Worm (Caenorhabditis elegans) whole organism, dauer: Measurements from ENCODE around the gene C05C9.2.

Source experiments
- unc-62 ChIP-seq: sonication (generic microtip); optimal IDR thresholded peaks from 2 replicates; lab custom pipeline; 2017; ENCODE audit warnings: missing biosample characterization, missing genetic modification reagents, missing genetic modification characterization

Gene C05C9.2

ce11 chrX:11152720-11153119 lies at the start of gene C05C9.2, which contains the start of gene C05C9.3:
C05C9.2 (plus strand) TSS chrX:11153065.
C05C9.3 (minus strand) TSS chrX:11152820.
- TF ChIP-seq unc-62 (GFP tag; lab: Kevin White, UChicago): no peak

DNA sequence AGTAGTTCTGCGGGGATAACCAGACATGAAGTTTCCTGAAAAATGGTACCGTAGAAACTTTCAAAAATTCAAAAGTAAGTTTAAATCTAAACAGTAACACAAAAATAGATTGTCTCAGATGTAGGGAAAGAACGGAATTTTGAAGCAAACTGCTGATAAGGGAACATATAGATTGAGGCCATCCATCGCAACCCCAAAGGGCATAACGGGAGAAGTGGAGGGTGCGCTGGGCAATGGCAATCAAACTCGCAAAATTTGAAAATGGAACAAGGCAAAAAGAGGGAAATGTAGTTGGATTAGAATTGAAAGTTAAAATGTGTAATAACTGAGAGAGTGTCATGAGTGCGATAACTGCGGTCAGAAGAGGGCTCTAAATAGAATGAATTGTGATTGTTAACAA lies 49.7 kb upstream of the C05C9.2 start:
- no peak for TF ChIP-seq unc-62 (GFP tag; lab: Kevin White, UChicago)

DNA sequence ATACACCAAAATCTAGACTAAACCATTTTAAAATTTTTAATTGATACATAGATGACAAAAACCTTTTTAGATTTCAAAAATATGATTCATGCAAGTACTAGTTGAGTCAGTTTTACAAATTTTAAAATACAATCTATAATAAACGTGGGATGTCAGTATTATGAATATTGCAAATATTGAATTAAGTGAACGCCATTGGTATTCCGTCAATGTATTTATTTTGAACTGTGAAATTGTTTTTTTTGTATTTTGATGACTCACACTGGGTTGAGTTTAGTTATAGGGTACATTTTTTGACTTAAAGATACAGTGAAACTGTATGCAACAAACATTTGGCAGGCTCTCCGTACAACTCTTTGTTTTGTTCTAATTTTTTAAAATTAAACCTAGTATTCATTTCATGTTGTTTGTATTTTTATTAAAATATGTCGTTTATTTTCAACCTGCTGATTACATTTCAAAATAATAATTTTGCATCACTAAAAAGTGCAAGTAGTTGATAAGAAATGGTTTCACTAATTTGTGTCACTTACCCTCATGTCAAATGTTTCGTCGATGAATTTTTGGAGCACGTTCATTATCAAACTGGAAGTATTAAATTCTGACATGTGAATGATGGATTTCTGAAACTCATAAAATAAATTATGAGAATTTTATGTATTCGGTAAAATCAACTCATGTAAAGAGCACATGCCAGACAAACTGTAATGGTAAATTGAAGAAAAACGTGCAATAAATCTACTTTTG lies 47.8 kb upstream of the C05C9.2 start, which contains the start of gene W02H3.1:
Gene W02H3.1, minus strand, starts transcription at position 578 of the 747 bp plus-strand sequence.
- no peak for TF ChIP-seq unc-62 (GFP tag; lab: Kevin White, UChicago)

ce11 chrX:11107076-11107475 lies 45.8 kb upstream of the C05C9.2 start, which contains the start of gene clc-17:
clc-17 (plus strand) TSS chrX:11107376.
- TF ChIP-seq unc-62 (GFP tag; lab: Kevin White, UChicago): no peak

- no peak for TF ChIP-seq unc-62 (GFP tag; lab: Kevin White, UChicago)
Measured at ce11 chrX:11109200-11109599, 43.7 kb upstream of the C05C9.2 start, which contains the start of gene grd-1. grd-1 (plus strand) TSS chrX:11109440.

- TF ChIP-seq unc-62 (GFP tag; lab: Kevin White, UChicago): no peak
Measured at ce11 chrX:11114420-11114819, 38.4 kb upstream of the C05C9.2 start.

- TF ChIP-seq unc-62 (GFP tag; lab: Kevin White, UChicago): no peak
Measured at ce11 chrX:11116723-11117122, 36.1 kb upstream of the C05C9.2 start, which contains the start of gene nlp-66. nlp-66 (minus strand) TSS chrX:11116823.

DNA sequence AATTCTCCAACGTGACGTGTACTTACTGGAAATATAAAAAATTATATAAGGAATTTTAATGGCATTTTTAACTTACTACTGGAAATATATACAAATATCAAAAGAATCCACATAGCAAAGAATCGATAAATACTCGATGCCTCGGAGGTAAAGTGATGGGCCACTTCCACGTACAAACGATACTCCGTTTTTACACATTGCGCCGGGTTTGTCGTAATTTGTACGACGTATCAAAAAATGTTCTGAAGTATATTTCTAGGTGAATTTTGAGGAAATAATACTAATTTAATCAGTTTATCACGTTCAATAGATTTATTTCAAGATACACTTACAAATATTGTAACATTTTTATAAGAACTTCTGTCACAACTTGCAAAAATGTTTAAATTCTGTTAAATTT lies 32.1 kb upstream of the C05C9.2 start, which contains the start of gene R08B4.3:
Gene R08B4.3, minus strand, starts transcription at position 198 of the 400 bp plus-strand sequence.
- TF ChIP-seq unc-62 (GFP tag; lab: Kevin White, UChicago): no peak

DNA sequence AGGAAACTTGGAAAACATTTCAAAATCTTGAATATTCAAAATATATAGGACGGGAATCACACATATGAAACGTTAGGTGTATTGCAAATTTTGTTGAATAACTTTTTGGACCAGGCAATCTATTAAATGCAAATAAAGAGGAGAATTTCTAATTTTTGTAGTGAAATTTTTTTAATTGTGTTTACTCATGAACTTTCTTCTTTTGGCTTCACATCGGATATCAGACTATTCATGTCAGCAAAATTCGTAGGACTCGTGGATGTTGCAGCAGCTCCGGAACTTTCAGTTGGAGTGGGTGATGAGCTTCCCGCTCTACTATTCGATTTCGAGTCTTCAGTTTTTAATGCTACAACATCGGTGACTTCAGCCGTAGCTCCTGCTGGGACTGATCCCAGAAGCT lies 30.5 kb upstream of the C05C9.2 start:
- TF ChIP-seq unc-62 (GFP tag; lab: Kevin White, UChicago): no peak

ce11 chrX:11123998-11124397 lies 28.9 kb upstream of the C05C9.2 start:
- TF ChIP-seq unc-62 (GFP tag; lab: Kevin White, UChicago): no peak

ce11 chrX:11125520-11125919 lies 27.3 kb upstream of the C05C9.2 start, which contains the start of gene alr-1:
alr-1 (minus strand) TSS chrX:11125620.
- TF ChIP-seq unc-62 (GFP tag; lab: Kevin White, UChicago): no peak

- TF ChIP-seq unc-62 (GFP tag; lab: Kevin White, UChicago): no peak
Measured at ce11 chrX:11126259-11126658, 26.6 kb upstream of the C05C9.2 start.

ce11 chrX:11132260-11132659 lies 20.6 kb upstream of the C05C9.2 start:
- TF ChIP-seq unc-62 (GFP tag; lab: Kevin White, UChicago): no peak

ce11 chrX:11134750-11135394 lies 18.0 kb upstream of the C05C9.2 start:
- TF ChIP-seq unc-62 (GFP tag; lab: Kevin White, UChicago): no peak

DNA sequence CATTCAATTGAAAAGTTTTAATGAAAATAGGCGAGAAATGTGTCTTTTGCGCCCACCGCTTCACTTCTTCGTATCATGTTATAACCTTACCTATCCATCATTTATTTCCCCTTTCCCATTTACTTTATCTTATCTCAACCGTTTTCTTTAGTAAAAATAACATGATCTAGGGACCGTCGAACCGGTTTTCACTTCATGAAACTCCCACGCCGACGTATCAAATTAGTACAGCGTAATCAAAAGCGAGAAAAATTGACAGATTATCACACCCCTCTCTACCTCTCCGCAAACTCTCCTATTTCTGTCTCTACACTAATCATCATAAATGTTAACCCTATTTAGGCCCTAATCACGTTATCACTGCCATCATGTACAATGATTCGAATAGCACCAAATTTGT lies 15.9 kb upstream of the C05C9.2 start:
- no peak for TF ChIP-seq unc-62 (GFP tag; lab: Kevin White, UChicago)

DNA sequence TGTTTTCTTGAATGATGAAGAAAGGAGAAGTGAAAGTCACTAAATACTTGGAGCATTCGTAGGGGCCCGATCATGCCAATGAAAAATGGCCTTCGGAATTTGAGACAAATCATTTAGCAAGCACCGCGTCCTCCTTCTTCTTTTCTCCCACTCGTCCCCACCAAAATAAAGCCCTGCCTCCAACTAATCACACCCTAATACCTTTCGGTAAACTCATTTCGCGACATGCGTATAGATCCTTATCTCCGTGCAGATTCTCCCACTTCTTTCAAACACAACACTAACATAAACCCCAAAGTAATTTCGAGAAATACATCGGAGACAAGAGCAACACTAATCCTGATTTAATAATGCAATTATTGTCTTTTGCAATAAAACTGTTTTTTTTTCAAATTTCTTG lies 15.2 kb upstream of the C05C9.2 start:
- no peak for TF ChIP-seq unc-62 (GFP tag; lab: Kevin White, UChicago)
